Fruit fly (Drosophila melanogaster) whole organism, prepupa: ENCODE measurements around the gene CG14277.

Source experiments
- Blimp-1 ChIP-seq: fragments of 200-800 bp; sonication (Bioruptor generic); optimal IDR thresholded peaks from 3 replicates; lab custom pipeline; 2017; ENCODE audit warnings: missing biosample characterization, missing genetic modification characterization, mild to moderate bottlenecking, moderate library complexity, missing genetic modification reagents
- CG10669 ChIP-seq: fragments of 200-800 bp; sonication (Bioruptor generic); optimal IDR thresholded peaks from 3 replicates; lab custom pipeline; 2018; ENCODE audit warnings: missing biosample characterization, mild to moderate bottlenecking, missing genetic modification characterization, moderate library complexity
- CG11294 ChIP-seq: fragments of 200-800 bp; sonication (Bioruptor generic); IDR thresholded peaks from 2 replicates; pipeline ENCODE4 v1.3.6; 2022; ENCODE audit warnings: missing biosample characterization, missing genetic modification characterization
- CG11902 ChIP-seq: fragments of 200-800 bp; sonication (Bioruptor generic); optimal IDR thresholded peaks from 3 replicates; lab custom pipeline; 2016; ENCODE audit warnings: missing biosample characterization, missing genetic modification characterization
- CG15336 ChIP-seq: fragments of 200-800 bp; sonication (Bioruptor generic); IDR thresholded peaks from 2 replicates; pipeline ENCODE4 v1.3.6; 2022; ENCODE audit warnings: missing biosample characterization, missing genetic modification characterization
- CG1621 ChIP-seq: fragments of 200-800 bp; sonication (Bioruptor generic); optimal IDR thresholded peaks from 3 replicates; lab custom pipeline; 2018; ENCODE audit warnings: missing biosample characterization, mild to moderate bottlenecking, missing genetic modification characterization
- CG16779 ChIP-seq: fragments of 200-800 bp; sonication (Bioruptor generic); optimal IDR thresholded peaks from 3 replicates; lab custom pipeline; 2017; ENCODE audit warnings: missing biosample characterization, mild to moderate bottlenecking, missing genetic modification characterization
- CG3032 ChIP-seq: fragments of 200-800 bp; optimal IDR thresholded peaks from 2 replicates; lab custom pipeline; 2019; ENCODE audit warnings: missing biosample characterization, mild to moderate bottlenecking, missing genetic modification characterization, moderate library complexity
- CG32006 ChIP-seq: fragments of 200-800 bp; sonication (Bioruptor generic); optimal IDR thresholded peaks from 3 replicates; lab custom pipeline; 2017; ENCODE audit warnings: missing biosample characterization, mild to moderate bottlenecking, missing genetic modification characterization
- CG3919 ChIP-seq: fragments of 200-800 bp; sonication (Bioruptor generic); optimal IDR thresholded peaks from 3 replicates; lab custom pipeline; 2016; ENCODE audit warnings: missing biosample characterization, missing genetic modification characterization
- CG4318 ChIP-seq: fragments of 200-800 bp; sonication (Bioruptor generic); optimal IDR thresholded peaks from 3 replicates; lab custom pipeline; 2017; ENCODE audit warnings: missing biosample characterization, mild to moderate bottlenecking, missing genetic modification characterization
- CG6163 ChIP-seq: fragments of 200-800 bp; sonication (Bioruptor generic); IDR thresholded peaks from 3 replicates; pipeline ENCODE4 v1.3.6; 2022; ENCODE audit warnings: missing biosample characterization, missing genetic modification characterization
- CG6276 ChIP-seq: fragments of 200-800 bp; sonication (Bioruptor generic); optimal IDR thresholded peaks from 2 replicates; lab custom pipeline; 2017; ENCODE audit warnings: missing biosample characterization, mild to moderate bottlenecking, missing genetic modification characterization
- CG6792 ChIP-seq: fragments of 200-800 bp; sonication (Bioruptor generic); optimal IDR thresholded peaks from 3 replicates; lab custom pipeline; 2016; ENCODE audit warnings: missing biosample characterization, missing genetic modification characterization
- CG6854 ChIP-seq: fragments of 200-800 bp; sonication (Bioruptor generic); optimal IDR thresholded peaks from 2 replicates; lab custom pipeline; 2017; ENCODE audit warnings: missing biosample characterization, mild to moderate bottlenecking, missing genetic modification characterization
- CG7368 ChIP-seq: fragments of 200-800 bp; sonication (Bioruptor generic); optimal IDR thresholded peaks from 3 replicates; lab custom pipeline; 2016; ENCODE audit warnings: missing biosample characterization, missing genetic modification characterization
- CG8119 ChIP-seq: fragments of 200-800 bp; sonication (Bioruptor generic); IDR thresholded peaks from 3 replicates; pipeline ENCODE4 v1.3.6; 2022; ENCODE audit warnings: missing biosample characterization, missing genetic modification characterization
- CG8319 ChIP-seq: fragments of 200-800 bp; sonication (Bioruptor generic); optimal IDR thresholded peaks from 3 replicates; lab custom pipeline; 2016; ENCODE audit warnings: missing biosample characterization, missing genetic modification characterization
- CG8632 ChIP-seq: fragments of 200-800 bp; sonication (Bioruptor generic); optimal IDR thresholded peaks from 3 replicates; lab custom pipeline; 2016; ENCODE audit warnings: missing biosample characterization, missing genetic modification characterization
- CG9139 ChIP-seq: fragments of 200-800 bp; sonication (Bioruptor generic); optimal IDR thresholded peaks from 3 replicates; lab custom pipeline; 2017; ENCODE audit warnings: missing biosample characterization, mild to moderate bottlenecking, missing genetic modification characterization
- Eip93F ChIP-seq: fragments of 200-800 bp; sonication (Bioruptor generic); optimal IDR thresholded peaks from 2 replicates; lab custom pipeline; 2016; ENCODE audit warnings: missing biosample characterization, mild to moderate bottlenecking, missing genetic modification characterization
- Ets21C ChIP-seq: fragments of 200-800 bp; sonication (Bioruptor generic); optimal IDR thresholded peaks from 3 replicates; lab custom pipeline; 2016; ENCODE audit warnings: missing biosample characterization, missing genetic modification characterization
- Ets96B ChIP-seq: fragments of 200-800 bp; optimal IDR thresholded peaks from 2 replicates; lab custom pipeline; 2019; ENCODE audit warnings: missing biosample characterization, mild to moderate bottlenecking, missing genetic modification characterization, moderate library complexity
- Gug ChIP-seq: fragments of 200-800 bp; sonication (Bioruptor generic); IDR thresholded peaks from 2 replicates; pipeline ENCODE4 v1.3.6; 2022; ENCODE audit warnings: missing biosample characterization, missing genetic modification characterization
- Hr38 ChIP-seq: sonication (Bioruptor generic); optimal IDR thresholded peaks from 2 replicates; lab custom pipeline; 2016; ENCODE audit warnings: missing biosample characterization, missing genetic modification characterization
- Hr39 ChIP-seq: fragments of 200-800 bp; sonication (Bioruptor generic); optimal IDR thresholded peaks from 2 replicates; lab custom pipeline; 2016; ENCODE audit warnings: missing biosample characterization, missing genetic modification characterization
- Hr4 ChIP-seq: fragments of 200-800 bp; sonication (Bioruptor generic); optimal IDR thresholded peaks from 3 replicates; lab custom pipeline; 2016; ENCODE audit warnings: missing biosample characterization, missing genetic modification characterization
- Lpt ChIP-seq: fragments of 200-800 bp; sonication (Bioruptor generic); optimal IDR thresholded peaks from 3 replicates; lab custom pipeline; 2016; ENCODE audit warnings: missing biosample characterization, missing genetic modification characterization
- Met ChIP-seq: fragments of 200-800 bp; sonication (Bioruptor generic); optimal IDR thresholded peaks from 3 replicates; lab custom pipeline; 2016; ENCODE audit warnings: missing biosample characterization, missing genetic modification characterization
- OdsH ChIP-seq: fragments of 200-800 bp; sonication (Bioruptor generic); optimal IDR thresholded peaks from 3 replicates; lab custom pipeline; 2016; ENCODE audit warnings: missing biosample characterization, missing genetic modification characterization
- Sox102F ChIP-seq: fragments of 200-800 bp; sonication (Bioruptor generic); optimal IDR thresholded peaks from 2 replicates; lab custom pipeline; 2016; ENCODE audit warnings: missing biosample characterization, mild to moderate bottlenecking, missing genetic modification characterization
- Sox14 ChIP-seq: fragments of 200-800 bp; sonication (Bioruptor generic); optimal IDR thresholded peaks from 3 replicates; lab custom pipeline; 2016; ENCODE audit warnings: missing biosample characterization, missing genetic modification characterization
- Sox15 ChIP-seq: fragments of 200-800 bp; sonication (Bioruptor generic); optimal IDR thresholded peaks from 3 replicates; lab custom pipeline; 2016; ENCODE audit warnings: missing biosample characterization, missing genetic modification characterization
- acj6 ChIP-seq: fragments of 200-800 bp; sonication (Bioruptor generic); optimal IDR thresholded peaks from 3 replicates; lab custom pipeline; 2016; ENCODE audit warnings: missing biosample characterization, missing genetic modification characterization
- dac ChIP-seq: fragments of 200-800 bp; sonication (Bioruptor generic); optimal IDR thresholded peaks from 2 replicates; lab custom pipeline; 2017; ENCODE audit warnings: missing biosample characterization, mild to moderate bottlenecking, missing genetic modification characterization
- dsx ChIP-seq: fragments of 200-800 bp; optimal IDR thresholded peaks from 3 replicates; lab custom pipeline; 2019; ENCODE audit warnings: missing biosample characterization, mild to moderate bottlenecking, missing genetic modification characterization, moderate library complexity; ENCODE audit not compliant: poor library complexity, severe bottlenecking
- eg ChIP-seq: fragments of 200-800 bp; sonication (Bioruptor generic); IDR thresholded peaks from 3 replicates; pipeline ENCODE4 v1.3.6; 2022; ENCODE audit warnings: missing biosample characterization, missing genetic modification characterization
- esn ChIP-seq: fragments of 200-800 bp; sonication (Bioruptor generic); optimal IDR thresholded peaks from 2 replicates; lab custom pipeline; 2016; ENCODE audit warnings: missing biosample characterization, mild to moderate bottlenecking, missing genetic modification characterization, moderate library complexity
- fd59A ChIP-seq: fragments of 200-800 bp; sonication (Bioruptor generic); optimal IDR thresholded peaks from 2 replicates; lab custom pipeline; 2017; ENCODE audit warnings: missing biosample characterization, mild to moderate bottlenecking, missing genetic modification characterization, missing genetic modification reagents
- fd85E ChIP-seq: fragments of 200-800 bp; sonication (Bioruptor generic); optimal IDR thresholded peaks from 3 replicates; lab custom pipeline; 2016; ENCODE audit warnings: missing biosample characterization, missing genetic modification characterization
- fkh ChIP-seq: fragments of 200-800 bp; sonication (Bioruptor generic); optimal IDR thresholded peaks from 3 replicates; lab custom pipeline; 2017; ENCODE audit warnings: missing biosample characterization, mild to moderate bottlenecking, missing genetic modification characterization, moderate library complexity
- net ChIP-seq: fragments of 200-800 bp; sonication (Bioruptor generic); optimal IDR thresholded peaks from 3 replicates; lab custom pipeline; 2016; ENCODE audit warnings: missing biosample characterization, missing genetic modification characterization
- salr ChIP-seq, 2 experiments: fragments of 200-800 bp; sonication (Bioruptor generic); optimal IDR thresholded peaks; 3 replicates each; lab custom pipeline; 2016 to 2018; ENCODE audit warnings: missing biosample characterization in 2 of 2, missing genetic modification characterization in 2 of 2, mild to moderate bottlenecking in 1 of 2
- ss ChIP-seq, 2 experiments: fragments of 200-800 bp; sonication (Bioruptor generic); optimal IDR thresholded peaks; 2 replicates in 1 of 2; 3 replicates in 1 of 2; lab custom pipeline; 2017 to 2018; ENCODE audit warnings: mild to moderate bottlenecking in 2 of 2, missing biosample characterization in 2 of 2, missing genetic modification characterization in 2 of 2, moderate library complexity in 1 of 2
- topi ChIP-seq: fragments of 200-800 bp; sonication (Bioruptor generic); optimal IDR thresholded peaks from 3 replicates; lab custom pipeline; 2016; ENCODE audit warnings: missing biosample characterization, missing genetic modification characterization
- vri ChIP-seq: fragments of 200-800 bp; sonication (Bioruptor generic); optimal IDR thresholded peaks from 3 replicates; lab custom pipeline; 2016; ENCODE audit warnings: missing biosample characterization, mild to moderate bottlenecking, missing genetic modification characterization

CG14277 gene

DNA sequence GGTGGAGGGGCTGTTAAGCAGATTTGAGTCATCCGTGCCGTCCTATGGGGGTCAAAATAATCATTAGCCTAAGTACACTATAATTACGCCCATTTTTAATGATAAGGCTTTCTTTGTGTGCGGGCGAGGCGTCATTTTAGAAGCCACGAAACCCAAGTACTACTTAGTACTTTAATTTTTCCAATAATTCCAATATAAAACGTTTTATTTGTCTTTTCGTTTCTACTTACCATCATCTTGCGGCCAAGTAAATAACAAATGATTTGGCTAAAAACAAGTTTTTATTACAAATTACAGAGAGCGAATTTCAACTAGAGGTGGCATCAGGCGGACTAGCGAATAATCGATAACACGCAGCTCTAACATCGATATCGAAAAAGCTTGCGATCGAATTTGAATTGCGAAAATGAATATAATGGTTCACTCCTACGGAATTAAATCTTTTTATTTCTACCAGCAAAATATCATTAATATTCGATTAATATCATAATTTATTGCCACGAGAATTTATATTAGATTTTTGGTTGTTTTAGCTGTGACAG is 21.8 kb upstream of the CG14277 start, which contains the start of gene Snx6:
TSS of gene Snx6 (minus strand) at position 349 of the 542 bp plus-strand sequence.
- peak; percentile 16 for TF ChIP-seq esn (GFP tag; lab: Kevin White, UChicago)
- no peak for TF ChIP-seq CG7368 (GFP tag; lab: Kevin White, UChicago)
- no peak for TF ChIP-seq CG11902
- TF ChIP-seq Sox14 (GFP tag; lab: Kevin White, UChicago): peak; percentile 58

DNA sequence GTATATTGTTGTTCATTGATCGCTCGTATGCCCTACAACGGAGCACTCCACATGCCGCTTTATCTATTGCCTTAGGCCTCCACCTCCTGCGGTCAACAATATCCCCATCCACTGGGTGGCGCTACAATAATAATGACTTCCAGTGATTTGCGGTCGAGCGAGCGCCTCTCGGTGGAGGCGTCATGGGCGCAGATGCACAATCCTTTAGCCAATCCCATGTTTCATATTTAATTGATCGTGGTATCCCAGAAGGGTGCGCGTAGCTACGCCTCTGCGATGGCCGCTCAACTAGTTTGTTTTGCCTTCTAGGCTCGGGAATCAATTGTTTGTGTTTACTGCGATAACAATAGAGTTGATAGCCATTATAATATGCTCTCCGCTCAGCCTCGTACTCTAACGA is 13.2 kb upstream of the CG14277 start:
- TF ChIP-seq CG8119 (peak; percentile 18; the same call in 2 of the 3 replicates), CG6163 (peak; percentile 75), vri (GFP tag; lab: Kevin White, UChicago) (no peak), salr (GFP tag; optimal IDR thresholded peaks at IDR 0.05; lab: Kevin White, UChicago) (peak in 1 of 2 experiments; percentile 2), Blimp-1 (GFP tag; lab: Kevin White, UChicago) (no peak), CG1621 (tag; lab: Kevin White, UChicago) (no peak), CG8319 (GFP tag; lab: Kevin White, UChicago) (no peak), CG6276 (GFP tag; lab: Kevin White, UChicago) (no peak), Hr4 (GFP tag; lab: Kevin White, UChicago) (peak; percentile 66), Gug (GFP tag; lab: Robert Waterston, UW) (peak; percentile 72), Sox102F (no peak), Sox15 (GFP tag; lab: Kevin White, UChicago) (no peak), fd85E (GFP tag; lab: Kevin White, UChicago) (no peak), ss (GFP tag; optimal IDR thresholded peaks at IDR 0.05; lab: Kevin White, UChicago) (no peak), Met (no peak), fkh (GFP tag; lab: Kevin White, UChicago) (peak; percentile 47), Hr38 (GFP tag; lab: Kevin White, UChicago) (no peak), CG3919 (GFP tag; lab: Kevin White, UChicago) (no peak), dac (GFP tag; lab: Kevin White, UChicago) (peak; percentile 35), fd59A (GFP tag; lab: Kevin White, UChicago) (no peak), CG15336 (GFP tag; lab: Robert Waterston, UW) (peak; percentile 68), eg (peak; percentile 78), CG11902 (no peak), Ets21C (GFP tag; lab: Kevin White, UChicago) (no peak), Hr39 (no peak), Sox14 (GFP tag; lab: Kevin White, UChicago) (no peak), OdsH (GFP tag; lab: Kevin White, UChicago) (no peak), CG9139 (GFP tag; lab: Kevin White, UChicago) (no peak), net (GFP tag; lab: Kevin White, UChicago) (no peak), CG3032 (tag; lab: Kevin White, UChicago) (no peak), CG6792 (no peak), CG6854 (GFP tag; lab: Kevin White, UChicago) (no peak), CG16779 (peak; percentile 26), topi (GFP tag; lab: Kevin White, UChicago) (no peak), acj6 (no peak), Ets96B (tag; lab: Kevin White, UChicago) (no peak), Lpt (GFP tag; lab: Kevin White, UChicago) (no peak), CG11294 (GFP tag; lab: Robert Waterston, UW) (peak; percentile 63), CG10669 (GFP tag; lab: Kevin White, UChicago) (no peak), CG32006 (GFP tag; lab: Kevin White, UChicago) (peak; percentile 64), Eip93F (GFP tag; lab: Kevin White, UChicago) (no peak), CG4318 (GFP tag; lab: Kevin White, UChicago) (peak; percentile 47), dsx (GFP tag; lab: Kevin White, UChicago) (peak; percentile 2), CG8632 (GFP tag; lab: Kevin White, UChicago) (no peak)
